Worm (Caenorhabditis elegans) whole organism, late embryonic: Measurements from ENCODE around the gene cwn-2.

Experiments used
- F13H6.1 ChIP-seq: sonication (generic microtip); optimal IDR thresholded peaks from 2 replicates; lab custom pipeline; 2016; ENCODE audit warnings: missing genetic modification characterization, missing compliant biosample characterization
- K02D7.2 ChIP-seq: sonication (generic microtip); optimal IDR thresholded peaks from 2 replicates; lab custom pipeline; 2017; ENCODE audit warnings: mild to moderate bottlenecking, missing genetic modification characterization, missing compliant biosample characterization
- K09A11.1 ChIP-seq: sonication (generic microtip); optimal IDR thresholded peaks from 2 replicates; lab custom pipeline; 2017; ENCODE audit warnings: antibody characterized with exemption, mild to moderate bottlenecking, missing genetic modification characterization, missing compliant biosample characterization; ENCODE audit not compliant: insufficient read depth
- T23F11.4 ChIP-seq: fragments of 200-800 bp; sonication (Bioruptor generic); optimal IDR thresholded peaks from 2 replicates; lab custom pipeline; 2018; ENCODE audit warnings: mild to moderate bottlenecking, missing genetic modification characterization, missing compliant biosample characterization
- ceh-19 ChIP-seq: fragments of 200-800 bp; sonication (Bioruptor generic); optimal IDR thresholded peaks from 2 replicates; lab custom pipeline; 2018; ENCODE audit warnings: mild to moderate bottlenecking, missing genetic modification characterization, missing compliant biosample characterization
- ceh-9 ChIP-seq: sonication (generic microtip); optimal IDR thresholded peaks from 2 replicates; lab custom pipeline; 2016; ENCODE audit warnings: mild to moderate bottlenecking, missing genetic modification characterization, inconsistent platforms, missing compliant biosample characterization
- elt-4 ChIP-seq: sonication (generic microtip); optimal IDR thresholded peaks from 2 replicates; lab custom pipeline; 2016; ENCODE audit warnings: missing genetic modification characterization, missing compliant biosample characterization
- hlh-13 ChIP-seq: fragments of 200-800 bp; sonication (Bioruptor generic); optimal IDR thresholded peaks from 2 replicates; lab custom pipeline; 2018; ENCODE audit warnings: mild to moderate bottlenecking, missing genetic modification characterization, missing compliant biosample characterization
- nhr-11 ChIP-seq: fragments of 150-350 bp; optimal IDR thresholded peaks from 2 replicates; lab custom pipeline; 2014; ENCODE audit warnings: missing biosample characterization, missing genetic modification characterization
- pag-3 ChIP-seq: sonication (generic microtip); optimal IDR thresholded peaks from 2 replicates; lab custom pipeline; 2016; ENCODE audit warnings: missing compliant biosample characterization, missing genetic modification characterization, borderline replicate concordance

- no peak for TF ChIP-seq elt-4 (tag; lab: Kevin White, UChicago)
- TF ChIP-seq ceh-19 (GFP tag; lab: Kevin White, UChicago) = no peak
- TF ChIP-seq T23F11.4 (GFP tag; lab: Kevin White, UChicago) = no peak
- TF ChIP-seq ceh-9 (tag; lab: Kevin White, UChicago) = no peak
- TF ChIP-seq hlh-13 (GFP tag; lab: Kevin White, UChicago) = no peak
- no peak for TF ChIP-seq pag-3
- no peak for TF ChIP-seq K02D7.2
- TF ChIP-seq nhr-11 (tag; lab: Kevin White, UChicago) = no peak
- no peak for TF ChIP-seq K09A11.1 (tag; lab: Kevin White, UChicago)
- TF ChIP-seq F13H6.1 (tag; lab: Kevin White, UChicago) = no peak
Observed at ce11 chrIV:10056138-10056537, 11.5 kb upstream of the cwn-2 start, which contains the start of gene T04B2.7.
